Fruit fly (Drosophila melanogaster) whole organism, adult: ENCODE results near the gene Mnr.
A peak's percentile ranks its signal among the peaks of the same experiment; 100 is the strongest.

Experiments used
- CG11617 ChIP-seq: fragments of 200-800 bp; sonication (Bioruptor generic); optimal IDR thresholded peaks from 2 replicates; lab custom pipeline; 2017; ENCODE audit warnings: mild to moderate bottlenecking, missing biosample characterization, missing genetic modification reagents, missing genetic modification characterization
- CG14711 ChIP-seq: fragments of 200-800 bp; sonication (Bioruptor generic); optimal IDR thresholded peaks from 2 replicates; lab custom pipeline; 2018; ENCODE audit warnings: missing biosample characterization, mild to moderate bottlenecking, missing genetic modification characterization, moderate library complexity
- CG33017 ChIP-seq: fragments of 200-800 bp; sonication (Bioruptor generic); optimal IDR thresholded peaks from 2 replicates; lab custom pipeline; 2018; ENCODE audit warnings: missing biosample characterization, mild to moderate bottlenecking, missing genetic modification characterization, moderate library complexity
- CG7101 ChIP-seq: fragments of 200-800 bp; sonication (Bioruptor generic); optimal IDR thresholded peaks from 2 replicates; lab custom pipeline; 2018; ENCODE audit warnings: missing biosample characterization, mild to moderate bottlenecking, missing genetic modification characterization, moderate library complexity
- Crg-1 ChIP-seq: fragments of 200-800 bp; sonication (Bioruptor generic); optimal IDR thresholded peaks from 2 replicates; lab custom pipeline; 2016; ENCODE audit warnings: missing biosample characterization, missing genetic modification characterization
- cnc ChIP-seq, 2 experiments: fragments of >200 bp; optimal IDR thresholded peaks; 2 replicates each; lab custom pipeline; 2017
- kay ChIP-seq: fragments of 200-800 bp; sonication (Bioruptor generic); peaks from one replicate; lab custom pipeline; 2016; ENCODE audit warnings: missing biosample characterization, missing genetic modification characterization, borderline replicate concordance
- pad ChIP-seq: fragments of 200-800 bp; sonication (Bioruptor generic); optimal IDR thresholded peaks from 3 replicates; lab custom pipeline; 2017; ENCODE audit warnings: missing biosample characterization, missing genetic modification characterization, mild to moderate bottlenecking, moderate library complexity, missing genetic modification reagents
- toe ChIP-seq: fragments of 200-800 bp; sonication (Bioruptor generic); optimal IDR thresholded peaks from 2 replicates; lab custom pipeline; 2016; ENCODE audit warnings: missing biosample characterization, missing genetic modification characterization

DNA sequence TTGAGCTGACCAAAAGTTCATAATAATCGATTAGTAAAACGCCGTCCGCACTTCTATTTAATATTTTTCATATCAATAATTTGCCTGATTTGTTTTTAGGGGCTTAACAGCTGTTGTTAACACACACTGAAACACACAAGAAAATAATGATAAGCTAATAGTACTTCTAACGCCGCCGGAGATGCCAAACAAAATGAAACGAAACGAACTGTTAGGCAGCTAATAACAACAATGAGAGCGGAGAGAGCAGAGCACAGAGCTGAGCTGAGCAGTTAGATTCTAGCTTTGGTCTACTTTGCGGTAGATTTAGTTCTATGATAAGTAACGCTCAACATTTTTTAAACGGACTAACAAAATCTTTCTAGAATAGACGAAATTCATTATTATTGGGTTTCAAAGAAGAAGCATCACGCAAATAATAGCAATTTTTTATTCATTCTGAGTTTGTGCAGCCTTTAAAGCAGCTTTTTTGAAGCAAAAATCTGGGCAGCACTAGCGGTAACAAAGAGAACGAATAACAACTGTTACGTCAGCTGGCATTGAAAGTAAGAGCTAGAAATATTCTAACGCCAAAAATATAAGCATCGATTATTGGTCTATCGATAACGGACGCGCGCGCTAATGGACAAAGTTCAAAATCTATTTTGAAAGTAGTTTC is 25.6 kb upstream of the Mnr start, which contains the start of gene Abca3:
- TF ChIP-seq Crg-1 (GFP tag; lab: Kevin White, UChicago) (peak; percentile 59), CG33017 (tag; lab: Kevin White, UChicago) (peak; percentile 54), CG14711 (tag; lab: Kevin White, UChicago) (peak; percentile 70), pad (peak; percentile 63), CG7101 (tag; lab: Kevin White, UChicago) (peak; percentile 79), cnc (optimal IDR thresholded peaks at IDR 0.05; lab: Kevin White, UChicago) (no peak), toe (peak; percentile 63), CG11617 (peak; percentile 66), kay (GFP tag; lab: Kevin White, UChicago) (peak; percentile 78)
